Fruit fly (Drosophila melanogaster): ENCODE data around the gene CG13481.

DNA sequence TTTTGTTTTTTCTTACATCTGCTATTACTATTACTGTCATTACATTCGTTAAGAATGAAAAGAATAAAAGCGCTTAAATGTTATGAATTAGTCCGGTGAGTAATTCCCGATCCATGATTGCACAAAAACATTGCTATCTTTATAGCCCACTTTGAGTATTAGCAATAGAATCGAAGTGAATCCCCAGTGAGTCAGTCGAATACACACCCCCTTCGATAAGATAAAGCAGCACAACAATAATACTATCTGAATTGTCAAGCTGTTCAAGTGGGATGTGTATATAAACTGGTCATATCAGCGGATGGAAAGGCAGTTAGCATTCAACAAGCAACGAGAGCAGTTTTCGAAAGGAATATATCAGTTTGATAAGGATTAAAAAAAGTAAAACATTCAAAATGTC is 40.5 kb downstream of the CG13481 start, which contains the start of gene CG13482:
- TF ChIP-seq psq (optimal IDR thresholded peaks at IDR 0.05): no peak
- no peak for TF ChIP-seq h (optimal IDR thresholded peaks at IDR 0.05)
- no peak for TF ChIP-seq insv (optimal IDR thresholded peaks at IDR 0.05)
- no peak for TF ChIP-seq Myc (optimal IDR thresholded peaks at IDR 0.05)
- no peak for TF ChIP-seq ttk (optimal IDR thresholded peaks at IDR 0.05)

Measured in Kc167 (cell line).